Comparison of ENCODE assay signal across 7 fruit fly cellular contexts in genomic region chr3R:17716858-17717596, dm6.
TF ChIP-seq lines count a peak whose summit lies in the region.

No protein-coding gene starts in this region.

- peak; percentile 24 to 41 for TF ChIP-seq CTCF in S2 (optimal IDR thresholded peaks at IDR 0.05; lab: Kevin White, UChicago)
- no peak for TF ChIP-seq CTCF in whole organism, embryonic (GFP tag; optimal IDR thresholded peaks at IDR 0.05; lab: Kevin White, UChicago)

TF ChIP-seq in whole organism, 6 proteins besides CTCF, POLR2A, EP300 and RAD21:
- TF ChIP-seq usp (GFP tag; optimal IDR thresholded peaks at IDR 0.05; lab: Kevin White, UChicago) (no peak), Dll (optimal IDR thresholded peaks at IDR 0.05; lab: Kevin White, UChicago) (peak; percentile 98), CG8478 (optimal IDR thresholded peaks at IDR 0.05; lab: Kevin White, UChicago) (peak; percentile 96)
TF ChIP-seq in whole organism: peak in this region for 2.

TF ChIP-seq in whole organism, adult, 20 proteins besides CTCF, POLR2A, EP300 and RAD21 (continues in another document):
- TF ChIP-seq CG12768 (GFP tag; optimal IDR thresholded peaks at IDR 0.05; lab: Kevin White, UChicago) (peak; percentile 58), CG14711 (tag; optimal IDR thresholded peaks at IDR 0.05; lab: Kevin White, UChicago) (peak; percentile 99), CG7101 (tag; optimal IDR thresholded peaks at IDR 0.05; lab: Kevin White, UChicago) (peak; percentile 47), cnc (optimal IDR thresholded peaks at IDR 0.05; lab: Kevin White, UChicago) (no peak), CG11617 (GFP tag; optimal IDR thresholded peaks at IDR 0.05; lab: Kevin White, UChicago) (peak; percentile 41), CG33017 (tag; optimal IDR thresholded peaks at IDR 0.05; lab: Kevin White, UChicago) (peak; percentile 34), Hr96 (GFP tag; optimal IDR thresholded peaks at IDR 0.05; lab: Kevin White, UChicago) (peak; percentile 44), toe (GFP tag; optimal IDR thresholded peaks at IDR 0.05; lab: Kevin White, UChicago) (peak; percentile 11), cic (GFP tag; optimal IDR thresholded peaks at IDR 0.05; lab: Kevin White, UChicago) (peak; percentile 74), Mnt (GFP tag; optimal IDR thresholded peaks at IDR 0.05; lab: Kevin White, UChicago) (peak; percentile 77), CG1620 (GFP tag; optimal IDR thresholded peaks at IDR 0.05; lab: Kevin White, UChicago) (peak; percentile 21), Clk (GFP tag; optimal IDR thresholded peaks at IDR 0.05; lab: Kevin White, UChicago) (peak; percentile 49), CG7045 (GFP tag; optimal IDR thresholded peaks at IDR 0.05; lab: Kevin White, UChicago) (peak; percentile 27), CG5204 (GFP tag; optimal IDR thresholded peaks at IDR 0.05; lab: Kevin White, UChicago) (no peak), kay (GFP tag; lab: Kevin White, UChicago; ENCODE audit: borderline replicate concordance) (no peak), Crg-1 (GFP tag; optimal IDR thresholded peaks at IDR 0.05; lab: Kevin White, UChicago) (peak; percentile 66), pad (GFP tag; optimal IDR thresholded peaks at IDR 0.05; lab: Kevin White, UChicago) (peak; percentile 70)

TF ChIP-seq in whole organism, embryonic, 481 proteins besides CTCF, POLR2A, EP300 and RAD21 (continues in another document):
- TF ChIP-seq HmgD (GFP tag; optimal IDR thresholded peaks at IDR 0.05; lab: Kevin White, UChicago) (peak; percentile 78), lbe (GFP tag; optimal IDR thresholded peaks at IDR 0.05; lab: Kevin White, UChicago) (peak; percentile 87), gro (GFP tag; optimal IDR thresholded peaks at IDR 0.05; lab: Kevin White, UChicago) (peak; percentile 44), CG4360 (GFP tag; IDR thresholded peaks at IDR 0.05; lab: Robert Waterston, UW) (no peak), CG15011 (GFP tag; optimal IDR thresholded peaks at IDR 0.05; lab: Kevin White, UChicago) (no peak), Myb (GFP tag; optimal IDR thresholded peaks at IDR 0.05; lab: Kevin White, UChicago) (peak; percentile 22), CG4707 (GFP tag; optimal IDR thresholded peaks at IDR 0.05; lab: Kevin White, UChicago) (peak; percentile 45), Hr51 (GFP tag; optimal IDR thresholded peaks at IDR 0.05; lab: Kevin White, UChicago) (peak in 1 of 2 experiments; percentile 19), CG14441 (GFP tag; IDR thresholded peaks at IDR 0.05; lab: Robert Waterston, UW) (no peak), HmgZ (tag; optimal IDR thresholded peaks at IDR 0.05; lab: Kevin White, UChicago) (peak; percentile 64), HLH54F (GFP tag; optimal IDR thresholded peaks at IDR 0.05; lab: Kevin White, UChicago) (peak; percentile 6), psq (GFP tag; optimal IDR thresholded peaks at IDR 0.05; lab: Kevin White, UChicago) (no peak), lmd (GFP tag; IDR thresholded peaks at IDR 0.05; lab: Robert Waterston, UW) (no peak), exex (tag; optimal IDR thresholded peaks at IDR 0.05; lab: Kevin White, UChicago) (peak; percentile 62), Atf-2 (GFP tag; optimal IDR thresholded peaks at IDR 0.05; lab: Kevin White, UChicago) (no peak), Abd-B (GFP tag; optimal IDR thresholded peaks at IDR 0.05; lab: Kevin White, UChicago) (peak; percentile 12), luna (GFP tag; optimal IDR thresholded peaks at IDR 0.05; lab: Kevin White, UChicago) (peak; percentile 13), MTF-1 (GFP tag; optimal IDR thresholded peaks at IDR 0.05; lab: Kevin White, UChicago; ENCODE audit: borderline replicate concordance) (no peak)

TF ChIP-seq in whole organism, prepupa, 60 proteins besides CTCF, POLR2A, EP300 and RAD21 (continues in another document):
- TF ChIP-seq CG6163 (GFP tag; IDR thresholded peaks at IDR 0.05; lab: Robert Waterston, UW) (no peak), CG3919 (GFP tag; optimal IDR thresholded peaks at IDR 0.05; lab: Kevin White, UChicago) (peak; percentile 42), net (GFP tag; optimal IDR thresholded peaks at IDR 0.05; lab: Kevin White, UChicago) (peak; percentile 24), CG11762 (GFP tag; optimal IDR thresholded peaks at IDR 0.05; lab: Kevin White, UChicago; ENCODE audit: insufficient read depth) (no peak), Hr38 (GFP tag; optimal IDR thresholded peaks at IDR 0.05; lab: Kevin White, UChicago) (no peak), CG6792 (GFP tag; optimal IDR thresholded peaks at IDR 0.05; lab: Kevin White, UChicago) (no peak), CG6854 (GFP tag; optimal IDR thresholded peaks at IDR 0.05; lab: Kevin White, UChicago) (peak; percentile 59), Eip75B (GFP tag; optimal IDR thresholded peaks at IDR 0.05; lab: Kevin White, UChicago) (peak; percentile 35), salr (GFP tag; optimal IDR thresholded peaks at IDR 0.05; lab: Kevin White, UChicago) (peak in 1 of 2 experiments; percentile 17), OdsH (GFP tag; optimal IDR thresholded peaks at IDR 0.05; lab: Kevin White, UChicago) (no peak), spab (GFP tag; optimal IDR thresholded peaks at IDR 0.05; lab: Kevin White, UChicago) (peak; percentile 13), Ets21C (GFP tag; optimal IDR thresholded peaks at IDR 0.05; lab: Kevin White, UChicago) (no peak), CG11294 (GFP tag; IDR thresholded peaks at IDR 0.05; lab: Robert Waterston, UW) (no peak), Met (GFP tag; optimal IDR thresholded peaks at IDR 0.05; lab: Kevin White, UChicago) (peak; percentile 53), Hr4 (GFP tag; optimal IDR thresholded peaks at IDR 0.05; lab: Kevin White, UChicago) (no peak), svp (GFP tag; lab: Kevin White, UChicago) (peak; percentile 85), CG3032 (tag; optimal IDR thresholded peaks at IDR 0.05; lab: Kevin White, UChicago) (no peak), cyc (GFP tag; optimal IDR thresholded peaks at IDR 0.05; lab: Kevin White, UChicago) (no peak), Ets96B (tag; optimal IDR thresholded peaks at IDR 0.05; lab: Kevin White, UChicago) (peak; percentile 23)

TF ChIP-seq in whole organism, pupa, 21 proteins besides CTCF, POLR2A, EP300 and RAD21:
- TF ChIP-seq CG13204 (GFP tag; optimal IDR thresholded peaks at IDR 0.05; lab: Kevin White, UChicago) (peak; percentile 72), Pif1A (GFP tag; optimal IDR thresholded peaks at IDR 0.05; lab: Kevin White, UChicago) (peak; percentile 33), Snoo (tag; optimal IDR thresholded peaks at IDR 0.05; lab: Kevin White, UChicago) (peak; percentile 24), fd96Ca (GFP tag; IDR thresholded peaks at IDR 0.05; lab: Robert Waterston, UW) (no peak), CG8159 (tag; optimal IDR thresholded peaks at IDR 0.05; lab: Kevin White, UChicago) (peak; percentile 31), Pif1B (GFP tag; optimal IDR thresholded peaks at IDR 0.05; lab: Kevin White, UChicago) (peak; percentile 48), CG15710 (tag; optimal IDR thresholded peaks at IDR 0.05; lab: Kevin White, UChicago) (peak; percentile 17), EcR (GFP tag; optimal IDR thresholded peaks at IDR 0.05; lab: Kevin White, UChicago) (peak; percentile 73), CG17806 (tag; optimal IDR thresholded peaks at IDR 0.05; lab: Kevin White, UChicago) (no peak), CG8301 (tag; optimal IDR thresholded peaks at IDR 0.05; lab: Kevin White, UChicago) (peak; percentile 3), CG14655 (GFP tag; optimal IDR thresholded peaks at IDR 0.05; lab: Kevin White, UChicago) (no peak)

TF ChIP-seq in whole organism, wandering third instar larva, 38 proteins besides CTCF, POLR2A, EP300 and RAD21 (continues in another document):
- TF ChIP-seq Dfd (GFP tag; optimal IDR thresholded peaks at IDR 0.05; lab: Kevin White, UChicago) (no peak), foxo (GFP tag; optimal IDR thresholded peaks at IDR 0.05; lab: Kevin White, UChicago) (peak; percentile 52 to 56), tai (GFP tag; optimal IDR thresholded peaks at IDR 0.05; lab: Kevin White, UChicago) (peak; percentile 9), lola (GFP tag; optimal IDR thresholded peaks at IDR 0.05; lab: Kevin White, UChicago) (no peak), Hr83 (GFP tag; optimal IDR thresholded peaks at IDR 0.05; lab: Kevin White, UChicago; ENCODE audit: poor library complexity, severe bottlenecking) (peak; percentile 90), ey (GFP tag; optimal IDR thresholded peaks at IDR 0.05; lab: Kevin White, UChicago) (peak; percentile 3), Jra (GFP tag; optimal IDR thresholded peaks at IDR 0.05; lab: Kevin White, UChicago) (peak; percentile 83), Rel (GFP tag; optimal IDR thresholded peaks at IDR 0.05; lab: Kevin White, UChicago) (no peak), Rel (tag; optimal IDR thresholded peaks at IDR 0.05; lab: Kevin White, UChicago) (peak; percentile 72), Hnf4 (GFP tag; optimal IDR thresholded peaks at IDR 0.05; lab: Kevin White, UChicago) (peak; percentile 45), Mio (GFP tag; optimal IDR thresholded peaks at IDR 0.05; lab: Kevin White, UChicago) (no peak), CrebA (GFP tag; optimal IDR thresholded peaks at IDR 0.05; lab: Kevin White, UChicago; ENCODE audit: borderline replicate concordance) (no peak), pan (optimal IDR thresholded peaks at IDR 0.05; lab: Kevin White, UChicago) (no peak), fru (GFP tag; optimal IDR thresholded peaks at IDR 0.05; lab: Kevin White, UChicago) (peak; percentile 75), dl (GFP tag; optimal IDR thresholded peaks at IDR 0.05; lab: Kevin White, UChicago; ENCODE audit: insufficient read depth in 1 of 2, partially characterized antibody in 2 of 2) (peak; percentile 96 to 97), dsf (GFP tag; optimal IDR thresholded peaks at IDR 0.05; lab: Kevin White, UChicago; ENCODE audit: borderline replicate concordance) (no peak), Vsx2 (GFP tag; optimal IDR thresholded peaks at IDR 0.05; lab: Kevin White, UChicago; ENCODE audit: partially characterized antibody) (no peak), Dif (GFP tag; optimal IDR thresholded peaks at IDR 0.05; lab: Kevin White, UChicago; ENCODE audit: partially characterized antibody) (peak; percentile 98), woc (GFP tag; optimal IDR thresholded peaks at IDR 0.05; lab: Kevin White, UChicago) (peak; percentile 2), sv (GFP tag; optimal IDR thresholded peaks at IDR 0.05; lab: Kevin White, UChicago) (no peak), sage (GFP tag; optimal IDR thresholded peaks at IDR 0.05; lab: Kevin White, UChicago) (peak; percentile 28), br (GFP tag; optimal IDR thresholded peaks at IDR 0.05; lab: Kevin White, UChicago) (peak; percentile 61), Myc (optimal IDR thresholded peaks at IDR 0.05; lab: Kevin White, UChicago) (no peak), brk (GFP tag; optimal IDR thresholded peaks at IDR 0.05; lab: Kevin White, UChicago) (peak; percentile 66), OdsH (GFP tag; optimal IDR thresholded peaks at IDR 0.05; lab: Kevin White, UChicago) (peak; percentile 53), psq (GFP tag; optimal IDR thresholded peaks at IDR 0.05; lab: Kevin White, UChicago) (peak; percentile 75), Hr78 (GFP tag; optimal IDR thresholded peaks at IDR 0.05; lab: Kevin White, UChicago) (no peak), rgr (GFP tag; optimal IDR thresholded peaks at IDR 0.05; lab: Kevin White, UChicago) (peak; percentile 39), h (GFP tag; optimal IDR thresholded peaks at IDR 0.05; lab: Kevin White, UChicago) (peak; percentile 84)
